Worm (Caenorhabditis elegans) whole organism, dauer: ENCODE results near the gene abt-1.

Source experiments
- unc-62 ChIP-seq: sonication (generic microtip); optimal IDR thresholded peaks from 2 replicates; lab custom pipeline; 2017; ENCODE audit warnings: missing biosample characterization, missing genetic modification reagents, missing genetic modification characterization

Gene abt-1

ce11 chrIV:10214811-10215210, at the start of gene abt-1:
abt-1 (minus strand) TSS chrIV:10214911.
- no peak for TF ChIP-seq unc-62 (GFP tag; lab: Kevin White, UChicago)

- TF ChIP-seq unc-62 (GFP tag; lab: Kevin White, UChicago), result no peak
These were observed 46.4 kb upstream of the abt-1 start for ce11 chrIV:10261061-10261460.

ce11 chrIV:10259557-10259956, 44.8 kb upstream of the abt-1 start, which contains the start of gene F01G10.9:
F01G10.9 (minus strand) TSS chrIV:10259657.
- TF ChIP-seq unc-62 (GFP tag; lab: Kevin White, UChicago), result no peak

ce11 chrIV:10252886-10253639, 38.4 kb upstream of the abt-1 start:
- no peak for TF ChIP-seq unc-62 (GFP tag; lab: Kevin White, UChicago)

ce11 chrIV:10252350-10252792, 37.7 kb upstream of the abt-1 start:
- no peak for TF ChIP-seq unc-62 (GFP tag; lab: Kevin White, UChicago)

ce11 chrIV:10251764-10252163, 37.1 kb upstream of the abt-1 start:
- TF ChIP-seq unc-62 (GFP tag; lab: Kevin White, UChicago), result no peak

- TF ChIP-seq unc-62 (GFP tag; lab: Kevin White, UChicago), result no peak
These were observed 36.5 kb upstream of the abt-1 start for ce11 chrIV:10251261-10251660.

ce11 chrIV:10250577-10251075, 35.9 kb upstream of the abt-1 start, which contains the start of gene daf-14:
daf-14 (plus strand) TSS chrIV:10250627.
- TF ChIP-seq unc-62 (GFP tag; lab: Kevin White, UChicago), result no peak

- TF ChIP-seq unc-62 (GFP tag; lab: Kevin White, UChicago), result no peak
These were observed 31.0 kb upstream of the abt-1 start, which contains the start of gene F01G10.10 for ce11 chrIV:10245666-10246210. F01G10.10 (plus strand) TSS chrIV:10246160.

ce11 chrIV:10243276-10243675, 28.6 kb upstream of the abt-1 start, which contains the start of gene tkt-1:
tkt-1 (plus strand) TSS chrIV:10243612.
- no peak for TF ChIP-seq unc-62 (GFP tag; lab: Kevin White, UChicago)

- TF ChIP-seq unc-62 (GFP tag; lab: Kevin White, UChicago), result no peak
These were observed 27.9 kb upstream of the abt-1 start for ce11 chrIV:10242458-10243123.

ce11 chrIV:10241659-10242058, 26.9 kb upstream of the abt-1 start, which contains the start of gene lipl-7:
lipl-7 (minus strand) TSS chrIV:10241823.
- TF ChIP-seq unc-62 (GFP tag; lab: Kevin White, UChicago), result no peak

- no peak for TF ChIP-seq unc-62 (GFP tag; lab: Kevin White, UChicago)
These were observed 24.3 kb upstream of the abt-1 start, which contains the start of gene ech-8 for ce11 chrIV:10239045-10239444. ech-8 (minus strand) TSS chrIV:10239176.

ce11 chrIV:10236106-10236505, 21.4 kb upstream of the abt-1 start:
- TF ChIP-seq unc-62 (GFP tag; lab: Kevin White, UChicago), result no peak

ce11 chrIV:10235279-10235829, 20.6 kb upstream of the abt-1 start, which contains the start of gene ech-9:
ech-9 (minus strand) TSS chrIV:10235329.
- no peak for TF ChIP-seq unc-62 (GFP tag; lab: Kevin White, UChicago)
